Worm (Caenorhabditis elegans) whole organism, L2 larva: ENCODE measurements around the gene T03E6.9.

Experiments
- R02D3.7 ChIP-seq: fragments of 150-350 bp; optimal IDR thresholded peaks from 2 replicates; lab custom pipeline; 2014; ENCODE audit warnings: missing biosample characterization, missing genetic modification characterization
- ZK546.5 ChIP-seq: sonication (generic microtip); optimal IDR thresholded peaks from 2 replicates; lab custom pipeline; 2017; ENCODE audit warnings: missing biosample characterization, missing genetic modification characterization
- elt-1 ChIP-seq: fragments of 150-350 bp; optimal IDR thresholded peaks from 2 replicates; lab custom pipeline; 2014; ENCODE audit warnings: missing biosample characterization, missing genetic modification characterization
- nhr-12 ChIP-seq: fragments of 150-350 bp; optimal IDR thresholded peaks from 2 replicates; lab custom pipeline; 2014; ENCODE audit warnings: missing biosample characterization, missing genetic modification characterization
- skn-1 ChIP-seq: sonication (generic microtip); optimal IDR thresholded peaks from 2 replicates; lab custom pipeline; 2017; ENCODE audit warnings: missing biosample characterization, missing genetic modification characterization

- no peak for TF ChIP-seq skn-1 (tag; lab: Kevin White, UChicago)
- TF ChIP-seq ZK546.5 (tag; lab: Kevin White, UChicago) = no peak
- no peak for TF ChIP-seq nhr-12 (tag; lab: Kevin White, UChicago)
- no peak for TF ChIP-seq elt-1
- TF ChIP-seq R02D3.7 = no peak
These were observed 27.4 kb downstream of the T03E6.9 start, which contains the start of gene str-149 for ce11 chrV:16573168-16573567.
